Worm (Caenorhabditis elegans) whole organism, L2 larva: ENCODE data around the gene dsl-4.

Source experiments
- R02D3.7 ChIP-seq: fragments of 150-350 bp; optimal IDR thresholded peaks from 2 replicates; lab custom pipeline; 2014; ENCODE audit warnings: missing biosample characterization, missing genetic modification characterization
- blmp-1 ChIP-seq: sonication (generic microtip); optimal IDR thresholded peaks from 2 replicates; lab custom pipeline; 2017; ENCODE audit warnings: missing genetic modification characterization, mild to moderate bottlenecking, missing compliant biosample characterization, antibody characterized with exemption, moderate library complexity; ENCODE audit not compliant: insufficient read depth
- ceh-82 ChIP-seq: fragments of 150-350 bp; optimal IDR thresholded peaks from 2 replicates; lab custom pipeline; 2014; ENCODE audit warnings: missing biosample characterization, missing genetic modification characterization
- dmd-4 ChIP-seq: sonication (generic microtip); optimal IDR thresholded peaks from 2 replicates; lab custom pipeline; 2017; ENCODE audit warnings: missing biosample characterization, missing genetic modification characterization
- elt-3 ChIP-seq: sonication (generic microtip); optimal IDR thresholded peaks from 2 replicates; lab custom pipeline; 2017; ENCODE audit warnings: missing biosample characterization, missing genetic modification characterization
- lin-13 ChIP-seq: fragments of 150-350 bp; optimal IDR thresholded peaks from 2 replicates; lab custom pipeline; 2014; ENCODE audit warnings: missing biosample characterization, missing genetic modification reagents, missing genetic modification characterization
- lsy-2 ChIP-seq, 2 experiments: fragments of 150-350 bp in 1 of 2; sonication (generic microtip) in 1 of 2; optimal IDR thresholded peaks; 2 replicates each; lab custom pipeline; 2014 to 2017; ENCODE audit warnings: missing biosample characterization in 2 of 2, missing genetic modification characterization in 2 of 2
- nhr-237 ChIP-seq: fragments of 150-350 bp; optimal IDR thresholded peaks from 2 replicates; lab custom pipeline; 2014; ENCODE audit warnings: missing biosample characterization, missing genetic modification characterization
- sma-9 ChIP-seq, 2 experiments: fragments of 150-350 bp in 1 of 2; sonication (generic microtip) in 1 of 2; optimal IDR thresholded peaks; 2 replicates each; lab custom pipeline; 2014 to 2016; ENCODE audit warnings: missing genetic modification characterization in 2 of 2, mild to moderate bottlenecking in 1 of 2, missing biosample characterization in 1 of 2, missing compliant biosample characterization in 1 of 2, missing genetic modification reagents in 1 of 2, moderate library complexity in 1 of 2
- unc-39 ChIP-seq: fragments of 150-350 bp; optimal IDR thresholded peaks from 2 replicates; lab custom pipeline; 2014; ENCODE audit warnings: missing biosample characterization, missing genetic modification characterization
- ztf-4 ChIP-seq: fragments of 150-350 bp; optimal IDR thresholded peaks from 2 replicates; lab custom pipeline; 2014; ENCODE audit warnings: missing biosample characterization, missing genetic modification characterization

ce11 chrX:14127291-14127922, 37.2 kb downstream of the dsl-4 start, which contains the start of gene F28H6.4:
- TF ChIP-seq unc-39 (tag; lab: Kevin White, UChicago) (no peak), lin-13 (GFP tag; lab: Kevin White, UChicago) (no peak), R02D3.7 (tag; lab: Kevin White, UChicago) (no peak), sma-9 (GFP tag; optimal IDR thresholded peaks at IDR 0.05; lab: Kevin White, UChicago) (no peak), sma-9 (tag; optimal IDR thresholded peaks at IDR 0.05; lab: Kevin White, UChicago) (no peak), elt-3 (tag; lab: Kevin White, UChicago) (no peak), ztf-4 (tag; lab: Kevin White, UChicago) (no peak), dmd-4 (tag; lab: Kevin White, UChicago) (no peak), nhr-237 (tag; lab: Kevin White, UChicago) (no peak), ceh-82 (tag; lab: Kevin White, UChicago) (no peak), blmp-1 (tag; lab: Kevin White, UChicago) (no peak), lsy-2 (tag; optimal IDR thresholded peaks at IDR 0.05; lab: Kevin White, UChicago) (no peak)
